Fruit fly (Drosophila melanogaster): ENCODE data around the gene CG9932.

Gene CG9932

DNA sequence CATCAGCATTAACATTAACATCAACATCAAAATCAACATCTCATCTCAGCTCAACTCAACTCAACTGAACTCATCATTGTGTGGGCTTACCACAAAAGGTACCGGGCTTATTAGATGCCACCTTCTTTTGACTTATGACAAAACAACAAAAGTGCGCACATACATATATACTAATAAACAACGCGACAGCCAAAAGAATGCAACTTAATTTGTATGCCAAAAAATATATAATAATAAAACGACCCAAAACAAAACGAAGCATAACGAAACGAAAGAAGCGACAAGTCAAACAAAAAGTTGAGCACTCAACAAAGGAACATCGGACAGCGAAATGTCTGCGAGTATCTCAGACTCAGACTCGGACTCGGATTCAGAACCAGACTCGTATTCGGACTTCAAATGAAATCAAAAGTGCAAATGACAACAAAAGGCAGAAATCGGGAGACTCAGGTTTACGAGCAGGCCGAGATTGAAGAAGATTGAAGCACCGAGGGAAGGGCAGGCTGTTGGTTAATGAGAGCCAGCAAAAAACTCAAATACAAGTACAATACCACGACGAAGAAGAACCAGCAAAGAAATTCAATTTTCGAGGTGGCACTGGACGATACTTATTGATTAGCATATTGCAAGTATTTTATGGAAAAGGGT lies 9.8 kb upstream of the CG9932 start:
- TF ChIP-seq CG8478 (optimal IDR thresholded peaks at IDR 0.05), result no peak
- no peak for TF ChIP-seq CTCF (optimal IDR thresholded peaks at IDR 0.05)

DNA sequence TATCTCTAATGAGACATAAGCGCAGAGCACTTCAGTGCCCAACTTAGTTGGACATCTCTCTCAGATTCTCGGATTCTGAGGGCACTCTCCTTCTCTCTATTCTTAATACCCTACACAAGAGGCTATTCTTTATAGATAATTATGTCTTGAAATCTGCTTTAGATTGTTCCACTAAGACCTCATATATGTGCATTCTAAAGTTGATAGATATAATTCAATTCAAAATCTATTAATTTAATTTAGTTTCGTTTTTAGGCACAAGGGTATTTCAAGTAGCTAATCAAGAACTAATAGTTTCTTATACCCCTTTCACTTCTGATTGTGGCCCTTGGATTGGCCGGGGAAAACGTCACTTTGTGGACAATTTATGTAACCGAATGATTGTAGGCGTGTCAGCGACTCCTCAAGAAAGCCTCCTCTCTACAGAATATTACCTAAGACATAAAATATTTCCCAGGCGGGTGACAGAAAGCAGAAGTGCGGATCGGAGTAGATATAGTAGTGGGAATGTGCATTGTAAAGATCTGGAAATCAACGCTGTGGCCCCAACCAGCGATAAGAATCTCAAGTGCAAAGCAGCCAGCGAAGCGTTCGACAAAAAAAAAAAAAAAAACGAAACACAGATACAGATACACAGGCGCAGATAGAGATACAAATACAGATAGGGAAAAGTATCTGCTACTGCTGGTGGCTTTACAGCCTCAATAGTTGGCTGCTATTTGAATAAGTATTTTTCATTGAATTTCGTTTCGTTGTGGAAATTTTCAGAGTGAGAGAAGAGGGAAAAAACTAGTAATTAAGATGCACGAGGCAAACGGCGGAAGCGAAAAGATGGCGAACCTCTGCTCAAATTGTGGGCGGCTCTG lies 8.8 kb upstream of the CG9932 start:
- TF ChIP-seq CTCF (optimal IDR thresholded peaks at IDR 0.05) (no peak), CG8478 (optimal IDR thresholded peaks at IDR 0.05) (no peak)

DNA sequence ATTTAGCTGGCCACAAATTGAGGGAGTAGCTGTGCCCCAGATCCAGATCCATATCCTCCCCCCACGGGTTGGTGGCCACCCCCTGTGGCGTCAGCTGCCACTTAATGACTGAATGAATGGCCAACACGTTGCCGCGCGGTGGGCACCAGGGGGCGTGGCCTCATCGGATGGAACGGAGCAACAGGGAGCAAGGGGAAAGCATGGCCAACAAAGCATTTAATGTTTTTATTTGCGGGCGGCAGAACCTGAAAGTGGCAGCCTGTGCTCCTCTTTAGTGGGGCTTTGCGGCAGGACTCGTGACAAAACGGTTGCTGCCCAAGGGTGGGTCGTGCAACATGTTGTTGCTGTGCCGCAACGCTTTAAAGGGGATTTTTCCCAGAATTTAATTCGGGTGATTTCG lies 6.0 kb upstream of the CG9932 start:
- no peak for TF ChIP-seq CG8478 (optimal IDR thresholded peaks at IDR 0.05)
- TF ChIP-seq CTCF (optimal IDR thresholded peaks at IDR 0.05), result no peak

DNA sequence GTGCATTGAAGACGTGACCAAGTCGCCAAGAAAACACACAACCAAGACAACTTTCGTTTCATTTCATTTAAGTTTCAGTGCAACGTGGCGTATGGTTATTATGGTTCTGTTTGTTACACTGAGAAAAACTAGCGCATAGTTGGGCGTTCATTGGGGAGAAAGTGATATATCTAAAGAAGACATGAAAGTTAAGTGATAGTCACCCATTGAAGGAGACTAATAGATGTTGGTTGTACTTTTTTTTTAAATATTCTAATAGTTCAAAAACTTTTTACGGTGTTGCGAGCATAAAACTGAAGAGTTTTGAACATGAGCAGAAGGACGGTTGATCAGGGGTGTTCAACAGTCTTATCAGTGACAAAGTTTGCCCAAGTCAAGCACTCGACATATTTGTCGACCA lies 3.9 kb downstream of the CG9932 start:
- TF ChIP-seq CG8478 (optimal IDR thresholded peaks at IDR 0.05) (no peak), CTCF (optimal IDR thresholded peaks at IDR 0.05) (no peak)

DNA sequence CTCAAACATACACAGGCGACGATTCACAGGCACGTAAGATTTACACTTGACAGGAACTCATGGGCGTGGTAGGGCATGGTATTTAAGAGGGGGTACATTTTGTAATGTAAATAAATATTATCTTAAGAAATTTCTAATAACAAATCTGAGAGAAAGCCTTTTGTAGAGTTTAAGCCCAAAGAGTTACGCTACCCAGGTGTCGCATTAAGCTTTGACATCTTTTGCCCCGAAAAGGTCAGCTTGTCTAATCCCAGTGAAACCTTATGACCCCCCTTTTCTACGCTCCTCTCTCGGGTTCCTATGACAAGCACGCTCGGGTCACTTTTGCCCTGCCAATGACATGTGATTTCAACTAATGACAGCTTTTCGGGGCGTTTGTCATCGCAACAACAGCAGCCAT lies 10.8 kb downstream of the CG9932 start:
- TF ChIP-seq CTCF (optimal IDR thresholded peaks at IDR 0.05) (no peak), CG8478 (optimal IDR thresholded peaks at IDR 0.05) (no peak)

DNA sequence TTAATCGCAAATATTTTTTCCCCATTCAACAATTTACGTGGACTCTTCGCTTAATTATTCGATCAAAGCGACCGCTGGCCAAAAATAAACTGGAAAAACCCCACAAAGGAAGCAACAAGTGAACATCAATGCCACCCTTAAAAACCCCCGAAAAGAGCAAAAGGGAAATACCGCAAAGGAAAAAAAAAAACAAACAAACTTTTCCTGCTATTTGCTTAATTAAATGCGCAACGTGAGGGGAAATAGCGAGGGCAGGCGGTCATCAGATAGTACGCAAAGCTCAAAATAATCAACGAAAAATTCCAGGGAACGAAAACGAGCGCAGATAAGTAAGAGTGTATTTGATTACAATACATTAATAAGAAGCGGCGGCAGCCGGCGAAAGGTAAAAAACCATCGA lies 14.0 kb downstream of the CG9932 start:
- no peak for TF ChIP-seq CG8478 (optimal IDR thresholded peaks at IDR 0.05)
- TF ChIP-seq CTCF (optimal IDR thresholded peaks at IDR 0.05), result no peak

DNA sequence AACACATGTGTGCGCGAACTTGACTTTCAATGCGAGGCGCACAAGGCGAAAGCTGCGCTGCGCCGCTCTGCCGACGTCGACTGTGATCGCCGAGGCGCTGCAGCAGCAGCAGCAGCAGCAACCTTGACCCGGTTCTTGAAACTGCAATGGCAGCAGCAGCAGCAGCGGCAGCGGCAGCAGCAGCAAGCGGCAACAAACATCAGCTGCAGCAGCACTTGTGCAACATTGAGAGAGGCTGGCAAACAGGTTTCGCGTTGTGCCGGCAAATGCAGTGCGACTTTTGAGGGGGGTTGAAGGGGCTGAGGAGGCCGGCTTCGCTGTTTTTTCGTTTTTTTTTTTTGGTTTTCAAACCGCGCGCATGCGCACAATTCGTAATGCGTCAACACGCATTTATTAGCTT lies 15.8 kb downstream of the CG9932 start:
- TF ChIP-seq CTCF (optimal IDR thresholded peaks at IDR 0.05) (no peak), CG8478 (optimal IDR thresholded peaks at IDR 0.05) (no peak)

DNA sequence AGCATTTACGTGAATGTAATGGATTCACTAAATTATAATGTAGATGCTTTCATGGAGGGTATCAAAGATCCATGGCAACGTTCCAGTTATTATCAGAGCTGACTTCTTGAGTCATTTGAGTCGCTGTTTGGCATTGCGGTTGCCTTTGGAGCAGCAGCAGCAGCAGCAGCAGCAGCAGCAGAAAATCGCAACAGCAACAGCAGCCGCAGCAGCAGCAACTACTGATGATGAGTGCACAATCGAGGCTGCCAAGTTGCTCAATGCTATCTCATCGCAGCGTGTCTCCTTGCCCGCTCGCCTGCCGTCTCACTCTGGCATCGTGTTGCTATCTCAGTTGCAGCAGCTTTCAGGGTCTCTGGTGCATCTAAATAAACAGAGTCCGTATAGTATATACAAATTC lies 17.5 kb downstream of the CG9932 start:
- TF ChIP-seq CG8478 (optimal IDR thresholded peaks at IDR 0.05), result no peak
- no peak for TF ChIP-seq CTCF (optimal IDR thresholded peaks at IDR 0.05)

DNA sequence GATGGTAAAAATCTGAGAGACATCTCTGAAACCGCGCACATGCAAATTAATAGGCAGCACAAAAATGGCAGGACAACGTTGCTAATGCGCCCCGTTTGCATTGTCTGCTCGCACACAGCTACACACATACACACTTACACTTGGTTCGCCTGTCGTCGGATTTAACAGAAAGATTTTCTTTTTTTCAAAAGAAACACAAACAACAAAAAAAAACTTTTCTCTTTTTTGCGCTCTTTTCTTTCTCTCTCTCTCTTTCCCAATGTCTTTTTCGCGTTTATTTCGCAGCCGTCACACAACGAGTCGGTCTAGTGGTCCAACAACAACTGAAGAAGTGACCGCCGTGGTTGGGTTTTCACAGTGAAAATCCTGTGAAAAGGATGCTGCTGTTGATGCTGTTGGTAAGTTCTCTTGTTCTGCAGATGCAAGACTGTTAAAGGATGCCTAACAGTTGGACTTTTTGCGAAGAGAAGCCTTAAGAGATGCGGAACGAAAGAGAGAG lies 24.2 kb downstream of the CG9932 start:
- TF ChIP-seq CG8478 (optimal IDR thresholded peaks at IDR 0.05) (no peak), CTCF (optimal IDR thresholded peaks at IDR 0.05) (no peak)

DNA sequence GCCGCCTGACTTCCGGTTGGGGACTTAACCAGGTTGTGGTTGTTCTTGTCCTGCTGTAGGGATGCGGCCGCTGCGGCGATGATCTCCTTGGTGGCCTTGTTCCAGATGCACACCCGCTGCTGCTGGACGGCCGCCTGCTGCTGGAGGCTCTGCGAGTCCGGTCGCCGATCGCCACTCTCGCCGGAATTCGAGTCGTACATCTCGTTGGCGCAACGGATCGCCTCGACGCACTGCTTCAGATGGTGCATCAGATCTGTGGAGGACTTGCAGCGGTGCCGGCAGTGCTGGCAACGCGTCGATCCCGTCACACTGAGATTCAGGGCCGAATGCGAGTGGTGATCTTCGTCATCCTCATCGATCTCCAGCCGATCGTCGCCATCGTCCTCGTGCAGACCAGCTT lies 31.0 kb downstream of the CG9932 start:
- TF ChIP-seq CTCF (optimal IDR thresholded peaks at IDR 0.05) (no peak), CG8478 (optimal IDR thresholded peaks at IDR 0.05) (no peak)

DNA sequence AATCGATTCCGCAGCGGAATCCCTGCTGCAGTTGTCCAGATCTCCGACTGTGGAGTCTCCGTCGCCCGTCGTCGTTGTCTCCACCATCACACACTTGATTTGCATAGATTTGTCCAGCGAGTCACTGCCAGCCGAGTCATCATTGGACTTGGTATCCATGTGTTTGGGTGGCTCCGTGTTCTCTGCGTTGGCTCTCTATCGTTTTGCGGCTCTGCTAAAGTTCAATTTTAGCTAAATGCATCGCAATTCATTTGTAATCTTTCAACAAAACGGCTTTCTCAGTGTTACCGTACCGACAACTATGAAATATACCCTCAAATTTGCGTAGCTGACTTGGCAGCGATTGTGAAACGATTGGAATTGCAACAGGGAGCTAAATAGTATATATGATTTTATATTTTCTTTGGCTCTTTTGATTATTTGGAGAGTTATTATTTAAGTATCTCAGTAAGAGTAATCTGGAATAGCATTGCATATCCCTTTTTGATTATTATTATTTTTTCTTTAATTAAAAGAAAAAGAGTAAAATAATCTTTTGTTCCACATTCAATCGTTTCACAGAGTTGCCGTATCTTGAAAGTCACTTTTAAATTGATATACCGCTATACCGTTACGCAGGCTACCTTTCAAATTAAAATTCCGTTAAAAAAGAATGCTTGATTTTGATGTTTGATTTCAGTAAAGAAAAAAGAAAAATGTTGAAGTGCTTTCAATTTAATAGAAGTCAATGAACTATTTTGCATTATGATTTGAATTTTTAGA lies 38.7 kb downstream of the CG9932 start, which contains the start of gene CG9933:
Gene CG9933 (minus strand): TSS at position 293 of the 762 bp plus-strand sequence.
- TF ChIP-seq CG8478 (optimal IDR thresholded peaks at IDR 0.05) (no peak), CTCF (optimal IDR thresholded peaks at IDR 0.05) (no peak)

DNA sequence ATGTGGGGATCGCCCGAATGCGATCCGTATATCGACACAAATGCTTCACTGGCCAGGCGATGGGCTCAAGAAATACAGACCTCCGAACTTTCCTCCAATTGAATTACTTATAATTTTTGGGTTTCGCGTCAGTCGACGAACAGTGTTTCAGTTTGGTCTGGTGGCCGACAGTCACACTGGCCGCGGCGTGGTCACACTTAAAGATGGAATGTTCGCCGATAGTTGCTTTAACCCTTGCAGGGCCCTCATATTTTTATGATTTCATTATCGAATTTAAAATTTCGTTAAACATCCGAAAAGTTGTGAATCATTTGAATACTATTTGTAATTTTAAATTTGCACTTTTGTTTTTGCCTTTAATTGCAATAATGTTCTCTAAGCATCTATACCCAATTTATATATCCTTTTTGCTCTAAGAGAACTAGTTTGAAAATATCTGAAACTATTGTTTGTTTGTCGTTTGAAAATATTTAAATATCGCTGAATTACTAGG lies 40.9 kb downstream of the CG9932 start, which contains the start of gene Ube4B:
Gene Ube4B (minus strand): TSS at position 443 of the 493 bp plus-strand sequence.
- no peak for TF ChIP-seq CTCF (optimal IDR thresholded peaks at IDR 0.05)
- no peak for TF ChIP-seq CG8478 (optimal IDR thresholded peaks at IDR 0.05)

DNA sequence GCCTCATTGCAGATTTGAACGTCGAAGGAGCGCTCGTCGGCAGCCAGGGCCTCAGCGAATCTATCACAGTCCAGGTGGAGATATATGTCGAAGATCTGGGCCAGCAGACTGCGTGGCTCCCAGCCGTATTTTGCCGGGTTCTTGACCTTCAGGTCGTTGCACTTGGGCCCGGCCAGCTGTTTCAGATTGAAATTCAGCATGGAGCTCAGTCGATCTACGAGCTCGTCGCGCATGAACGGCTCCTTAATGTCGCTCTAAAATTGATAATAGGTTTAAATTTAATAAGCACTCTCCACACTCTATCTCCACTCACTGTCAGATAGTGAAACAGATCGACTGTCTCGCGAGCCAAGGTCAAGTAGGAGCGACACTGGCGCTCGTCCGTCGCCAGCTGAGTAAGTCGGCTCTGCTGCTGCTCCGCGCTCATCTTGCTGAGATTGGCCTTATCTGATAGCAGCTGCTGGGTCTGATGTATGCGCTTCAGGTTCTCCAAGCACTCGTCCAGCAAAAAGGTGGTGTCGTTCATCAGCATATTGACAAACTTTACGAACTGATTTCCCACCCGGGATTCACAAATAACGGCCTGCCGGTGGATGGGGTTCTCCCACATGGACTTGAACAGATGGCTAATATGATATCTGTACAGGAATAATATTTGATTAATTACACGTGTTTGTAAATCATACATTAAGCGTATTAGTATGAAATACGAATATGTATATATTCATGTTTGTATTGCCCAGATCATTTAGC lies 45.7 kb downstream of the CG9932 start:
- no peak for TF ChIP-seq CG8478 (optimal IDR thresholded peaks at IDR 0.05)
- TF ChIP-seq CTCF (optimal IDR thresholded peaks at IDR 0.05), result no peak

DNA sequence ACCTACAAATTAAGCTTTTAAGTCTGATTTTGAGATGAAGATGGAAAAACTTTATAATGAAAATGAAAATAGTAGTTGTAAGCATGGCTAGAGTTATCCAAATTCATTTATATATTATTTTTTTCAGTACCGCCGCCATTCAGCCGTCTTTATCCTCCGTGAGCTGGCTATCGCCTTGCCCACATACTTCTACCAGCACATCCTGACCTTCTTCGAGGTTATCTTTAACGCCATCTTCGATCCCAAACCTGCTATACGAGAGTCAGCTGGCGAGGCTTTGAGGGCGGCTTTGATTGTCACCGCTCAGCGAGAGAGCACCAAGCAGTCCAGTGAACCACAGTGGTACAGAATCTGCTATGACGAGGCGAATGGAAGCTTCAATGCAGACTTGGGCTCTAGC lies 54.6 kb downstream of the CG9932 start:
- TF ChIP-seq CG8478 (optimal IDR thresholded peaks at IDR 0.05) (no peak), CTCF (optimal IDR thresholded peaks at IDR 0.05) (no peak)

Data from S2 (cell line).